Worm (Caenorhabditis elegans): Measurements from ENCODE around the gene ZC84.6.

The ZC84.6 gene

DNA sequence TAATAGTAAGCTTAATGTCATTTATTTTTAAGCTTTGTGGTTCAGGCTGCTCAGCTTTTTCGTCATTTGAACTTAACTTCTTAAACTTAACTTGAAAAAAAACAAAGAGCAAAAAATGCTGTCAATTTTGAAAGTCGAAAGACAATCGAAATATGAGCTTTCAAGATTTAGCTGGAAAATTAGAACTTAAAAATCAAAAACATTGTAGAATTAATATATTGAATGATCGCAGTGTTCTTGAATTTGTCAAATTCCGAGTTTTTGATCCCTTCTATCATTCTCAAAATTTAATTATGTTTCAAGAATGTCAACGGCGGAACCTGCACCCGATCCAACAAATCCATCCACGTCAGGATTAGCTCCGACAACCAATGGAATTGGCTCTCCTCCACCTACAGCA is 18.3 kb downstream of the ZC84.6 start, which contains the start of gene tax-4:
Gene tax-4 (plus strand): TSS at position 301 of the 400 bp plus-strand sequence.
- TF ChIP-seq R02D3.7 (tag; optimal IDR thresholded peaks at IDR 0.05) = no peak
- no peak for TF ChIP-seq ceh-82 (tag; optimal IDR thresholded peaks at IDR 0.05)
- TF ChIP-seq sma-9 (GFP tag; optimal IDR thresholded peaks at IDR 0.05) = no peak
- TF ChIP-seq sma-9 (tag; optimal IDR thresholded peaks at IDR 0.05) = no peak

DNA sequence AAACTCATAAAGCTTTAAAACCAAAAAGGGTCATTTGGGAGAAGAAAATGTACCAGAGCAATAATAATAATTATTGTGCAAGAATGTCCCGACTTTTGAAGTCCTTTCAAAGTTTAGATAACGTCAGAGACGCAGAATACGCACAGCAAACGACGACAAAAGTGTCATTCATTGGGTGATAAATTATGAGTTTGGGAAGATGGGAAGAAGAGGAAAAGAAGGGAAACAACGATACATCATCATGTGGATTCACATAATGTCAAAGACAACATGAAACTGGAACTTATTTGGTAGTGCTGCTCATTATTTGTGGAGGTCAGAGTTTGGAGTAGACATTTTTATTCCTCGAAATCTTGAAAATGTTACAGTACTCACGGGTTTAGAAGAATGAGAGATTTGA is 21.6 kb downstream of the ZC84.6 start:
- TF ChIP-seq nhr-11 (tag; optimal IDR thresholded peaks at IDR 0.05) = no peak
- TF ChIP-seq ztf-1 (GFP tag; conservative IDR thresholded peaks at IDR 0.05) = no peak
- TF ChIP-seq ceh-82 (tag; optimal IDR thresholded peaks at IDR 0.05) = no peak
- no peak for TF ChIP-seq nhr-25 (tag; optimal IDR thresholded peaks at IDR 0.05)
- peak; percentile 40 for TF ChIP-seq unc-55 (GFP tag; optimal IDR thresholded peaks at IDR 0.05)
- peak; percentile 84 for TF ChIP-seq mab-5 (tag; optimal IDR thresholded peaks at IDR 0.05)
- TF ChIP-seq elt-1 (tag; optimal IDR thresholded peaks at IDR 0.05) = no peak

DNA sequence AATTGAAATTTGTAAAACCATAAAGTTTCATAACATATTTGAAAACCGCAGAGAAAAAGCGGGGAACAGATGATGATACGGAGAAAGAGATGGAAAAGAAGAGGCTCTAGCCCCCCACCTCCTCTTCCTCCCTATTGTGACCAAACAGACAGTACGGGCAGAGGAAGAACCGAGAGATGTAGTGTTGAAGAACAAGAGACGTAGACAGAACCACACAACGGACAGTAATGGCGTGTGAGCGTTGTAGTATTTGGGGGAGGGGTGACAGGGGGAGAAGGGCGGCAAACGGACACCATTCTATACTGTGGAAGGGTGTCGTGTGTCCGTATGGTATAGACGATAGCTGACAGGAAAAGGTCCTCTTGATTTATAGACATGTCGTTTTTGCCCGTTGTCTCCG is 23.5 kb downstream of the ZC84.6 start:
- TF ChIP-seq C34F6.9 (tag; optimal IDR thresholded peaks at IDR 0.05) (no peak), fos-1 (tag; optimal IDR thresholded peaks at IDR 0.05) (peak; percentile 19)

DNA sequence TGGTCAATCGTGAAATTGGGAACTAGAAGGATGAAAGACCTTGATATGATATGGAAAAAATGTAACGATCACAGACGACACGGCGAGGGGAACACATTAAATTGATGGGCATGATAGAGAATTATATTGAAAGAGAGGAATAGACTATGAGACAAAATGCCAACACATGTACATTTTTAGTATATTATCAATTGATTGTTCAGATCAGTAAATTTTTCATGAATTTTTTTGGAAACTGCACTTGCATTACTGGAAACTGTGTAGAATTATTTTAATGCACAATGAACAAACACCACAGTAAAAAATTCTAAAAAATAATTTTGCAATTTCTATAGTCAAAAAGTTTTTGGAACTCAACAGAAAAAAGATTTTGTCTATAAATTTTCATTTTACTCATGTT is 26.3 kb downstream of the ZC84.6 start:
- TF ChIP-seq blmp-1 (tag; optimal IDR thresholded peaks at IDR 0.05; ENCODE audit: insufficient read depth) = no peak
- TF ChIP-seq C34F6.9 (tag; optimal IDR thresholded peaks at IDR 0.05) = no peak
- TF ChIP-seq fos-1 (tag; optimal IDR thresholded peaks at IDR 0.05) = peak; percentile 33
- TF ChIP-seq sma-9 (GFP tag; optimal IDR thresholded peaks at IDR 0.05) = peak; percentile 21
- TF ChIP-seq sma-9 (tag; optimal IDR thresholded peaks at IDR 0.05) = no peak
- TF ChIP-seq ZK546.5 (tag; optimal IDR thresholded peaks at IDR 0.05) = no peak

DNA sequence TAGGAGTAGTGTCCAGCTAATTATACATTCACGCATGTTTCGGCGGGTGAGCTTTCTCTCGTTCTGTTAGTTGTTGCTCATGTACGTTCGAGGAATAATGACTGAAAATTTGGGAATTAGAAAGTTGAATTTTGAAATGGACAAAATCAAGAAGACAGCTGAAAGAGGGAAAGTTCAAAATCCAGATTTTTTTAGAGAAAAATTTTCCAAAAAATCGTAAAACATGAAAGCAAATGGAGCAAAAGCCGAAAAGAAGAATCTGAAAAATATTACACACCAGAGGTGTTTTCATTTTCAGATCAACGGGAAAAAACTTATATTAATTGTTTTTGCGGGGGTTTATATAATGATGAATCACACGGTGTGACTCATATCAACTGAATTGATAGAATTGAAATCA is 26.8 kb downstream of the ZC84.6 start, which contains the start of gene ina-1:
Gene ina-1 (minus strand): TSS at position 101 of the 400 bp plus-strand sequence.
- TF ChIP-seq aly-2 (tag; optimal IDR thresholded peaks at IDR 0.05) (no peak), nhr-12 (tag; optimal IDR thresholded peaks at IDR 0.05) (no peak), nhr-6 (tag; optimal IDR thresholded peaks at IDR 0.05) (no peak), skn-1 (tag; optimal IDR thresholded peaks at IDR 0.05) (no peak), nhr-237 (tag; optimal IDR thresholded peaks at IDR 0.05) (no peak), nhr-10 (tag; optimal IDR thresholded peaks at IDR 0.05) (no peak), dmd-4 (tag; optimal IDR thresholded peaks at IDR 0.05) (no peak), lin-39 (tag; optimal IDR thresholded peaks at IDR 0.05) (no peak), ama-1 (optimal IDR thresholded peaks at IDR 0.05) (no peak), C34F6.9 (tag; optimal IDR thresholded peaks at IDR 0.05) (no peak), ztf-11 (tag; optimal IDR thresholded peaks at IDR 0.05) (no peak), nhr-23 (tag; optimal IDR thresholded peaks at IDR 0.05) (no peak), F13H6.1 (tag; optimal IDR thresholded peaks at IDR 0.05) (no peak), lin-11 (tag; optimal IDR thresholded peaks at IDR 0.05) (no peak), gmeb-1 (tag; optimal IDR thresholded peaks at IDR 0.05) (no peak), lsy-2 (tag; optimal IDR thresholded peaks at IDR 0.05) (no peak), ztf-4 (tag; optimal IDR thresholded peaks at IDR 0.05) (no peak), lin-13 (GFP tag; optimal IDR thresholded peaks at IDR 0.05) (no peak), nhr-21 (tag; optimal IDR thresholded peaks at IDR 0.05) (no peak)

DNA sequence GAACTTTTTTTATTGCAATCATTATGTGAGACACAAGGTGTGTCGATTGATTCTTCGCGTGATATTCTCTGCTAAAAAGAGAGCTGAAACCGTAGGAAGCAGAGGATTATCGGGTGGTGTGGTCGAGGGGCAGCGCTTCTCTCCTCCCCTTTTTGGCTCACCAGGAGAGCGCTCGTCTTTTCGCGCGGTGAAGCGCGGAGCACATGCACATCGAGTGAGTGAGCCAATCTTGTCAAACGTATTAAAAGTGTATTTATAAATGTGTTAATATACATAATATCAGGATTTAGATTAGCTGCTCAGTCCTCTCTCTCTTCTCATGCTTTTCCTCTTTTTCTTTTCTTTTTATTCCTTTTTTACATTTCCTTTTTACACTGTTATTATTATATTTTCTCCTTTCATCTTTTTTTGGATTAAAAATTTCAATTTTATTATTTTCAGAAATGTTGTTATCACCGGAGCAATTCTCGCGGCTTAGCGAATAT is 36.8 kb downstream of the ZC84.6 start, which contains the start of gene dgk-3:
Gene dgk-3 (plus strand): TSS at position 435 of the 485 bp plus-strand sequence.
- no peak for TF ChIP-seq gmeb-1 (tag; optimal IDR thresholded peaks at IDR 0.05)
- no peak for TF ChIP-seq ztf-4 (tag; optimal IDR thresholded peaks at IDR 0.05)
- no peak for TF ChIP-seq nhr-12 (tag; optimal IDR thresholded peaks at IDR 0.05)
- no peak for TF ChIP-seq ztf-11 (tag; optimal IDR thresholded peaks at IDR 0.05)
- TF ChIP-seq ztf-1 (GFP tag; conservative IDR thresholded peaks at IDR 0.05) = no peak
- no peak for TF ChIP-seq nhr-6 (tag; optimal IDR thresholded peaks at IDR 0.05)
- no peak for TF ChIP-seq nhr-77 (tag; optimal IDR thresholded peaks at IDR 0.05)
- TF ChIP-seq unc-55 (GFP tag; optimal IDR thresholded peaks at IDR 0.05) = no peak
- TF ChIP-seq nhr-25 (tag; optimal IDR thresholded peaks at IDR 0.05) = no peak
- no peak for TF ChIP-seq nhr-23 (tag; optimal IDR thresholded peaks at IDR 0.05)
- no peak for TF ChIP-seq sem-4 (tag; optimal IDR thresholded peaks at IDR 0.05)
- no peak for TF ChIP-seq zag-1 (tag; optimal IDR thresholded peaks at IDR 0.05)
- TF ChIP-seq nhr-11 (tag; optimal IDR thresholded peaks at IDR 0.05) = no peak
- TF ChIP-seq egl-27 (tag; optimal IDR thresholded peaks at IDR 0.05) = no peak
- TF ChIP-seq sma-9 (GFP tag; optimal IDR thresholded peaks at IDR 0.05) = no peak
- TF ChIP-seq sma-9 (tag; optimal IDR thresholded peaks at IDR 0.05) = no peak
- TF ChIP-seq nhr-129 (tag; optimal IDR thresholded peaks at IDR 0.05) = no peak
- TF ChIP-seq mbf-1 (tag; optimal IDR thresholded peaks at IDR 0.05) = no peak
- no peak for TF ChIP-seq R02D3.7 (tag; optimal IDR thresholded peaks at IDR 0.05)
- TF ChIP-seq unc-62 (GFP tag; optimal IDR thresholded peaks at IDR 0.05) = no peak
- no peak for TF ChIP-seq C34F6.9 (tag; optimal IDR thresholded peaks at IDR 0.05)
